Fruit fly (Drosophila melanogaster) whole organism, prepupa: ENCODE data around the gene CG13989.

Source experiments
- Blimp-1 ChIP-seq: fragments of 200-800 bp; sonication (Bioruptor generic); optimal IDR thresholded peaks from 3 replicates; lab custom pipeline; 2017; ENCODE audit warnings: missing biosample characterization, missing genetic modification characterization, mild to moderate bottlenecking, moderate library complexity, missing genetic modification reagents
- CG10631 ChIP-seq: fragments of 200-800 bp; sonication (Bioruptor generic); optimal IDR thresholded peaks from 2 replicates; lab custom pipeline; 2016; ENCODE audit warnings: missing biosample characterization, missing genetic modification characterization
- CG11294 ChIP-seq: fragments of 200-800 bp; sonication (Bioruptor generic); IDR thresholded peaks from 2 replicates; pipeline ENCODE4 v1.3.6; 2022; ENCODE audit warnings: missing biosample characterization, missing genetic modification characterization
- CG11762 ChIP-seq: fragments of 200-800 bp; sonication (Bioruptor generic); optimal IDR thresholded peaks from 3 replicates; lab custom pipeline; 2016; ENCODE audit warnings: missing biosample characterization, missing genetic modification characterization; ENCODE audit not compliant: insufficient read depth
- CG11902 ChIP-seq: fragments of 200-800 bp; sonication (Bioruptor generic); optimal IDR thresholded peaks from 3 replicates; lab custom pipeline; 2016; ENCODE audit warnings: missing biosample characterization, missing genetic modification characterization
- CG16779 ChIP-seq: fragments of 200-800 bp; sonication (Bioruptor generic); optimal IDR thresholded peaks from 3 replicates; lab custom pipeline; 2017; ENCODE audit warnings: missing biosample characterization, mild to moderate bottlenecking, missing genetic modification characterization
- CG3032 ChIP-seq: fragments of 200-800 bp; optimal IDR thresholded peaks from 2 replicates; lab custom pipeline; 2019; ENCODE audit warnings: missing biosample characterization, mild to moderate bottlenecking, missing genetic modification characterization, moderate library complexity
- CG31627 ChIP-seq: fragments of 200-800 bp; sonication (Bioruptor generic); optimal IDR thresholded peaks from 3 replicates; lab custom pipeline; 2016; ENCODE audit warnings: missing biosample characterization, missing genetic modification characterization
- CG32006 ChIP-seq: fragments of 200-800 bp; sonication (Bioruptor generic); optimal IDR thresholded peaks from 3 replicates; lab custom pipeline; 2017; ENCODE audit warnings: missing biosample characterization, mild to moderate bottlenecking, missing genetic modification characterization
- CG34406 ChIP-seq: fragments of 200-800 bp; sonication (Bioruptor generic); optimal IDR thresholded peaks from 3 replicates; lab custom pipeline; 2016; ENCODE audit warnings: missing biosample characterization, missing genetic modification characterization
- CG3919 ChIP-seq: fragments of 200-800 bp; sonication (Bioruptor generic); optimal IDR thresholded peaks from 3 replicates; lab custom pipeline; 2016; ENCODE audit warnings: missing biosample characterization, missing genetic modification characterization
- CG4318 ChIP-seq: fragments of 200-800 bp; sonication (Bioruptor generic); optimal IDR thresholded peaks from 3 replicates; lab custom pipeline; 2017; ENCODE audit warnings: missing biosample characterization, mild to moderate bottlenecking, missing genetic modification characterization
- CG6163 ChIP-seq: fragments of 200-800 bp; sonication (Bioruptor generic); IDR thresholded peaks from 3 replicates; pipeline ENCODE4 v1.3.6; 2022; ENCODE audit warnings: missing biosample characterization, missing genetic modification characterization
- CG6276 ChIP-seq: fragments of 200-800 bp; sonication (Bioruptor generic); optimal IDR thresholded peaks from 2 replicates; lab custom pipeline; 2017; ENCODE audit warnings: missing biosample characterization, mild to moderate bottlenecking, missing genetic modification characterization
- CG6792 ChIP-seq: fragments of 200-800 bp; sonication (Bioruptor generic); optimal IDR thresholded peaks from 3 replicates; lab custom pipeline; 2016; ENCODE audit warnings: missing biosample characterization, missing genetic modification characterization
- CG6808 ChIP-seq: fragments of 200-800 bp; sonication (Bioruptor generic); optimal IDR thresholded peaks from 3 replicates; lab custom pipeline; 2017; ENCODE audit warnings: missing biosample characterization, missing genetic modification characterization, mild to moderate bottlenecking, moderate library complexity, missing genetic modification reagents
- CG7368 ChIP-seq: fragments of 200-800 bp; sonication (Bioruptor generic); optimal IDR thresholded peaks from 3 replicates; lab custom pipeline; 2016; ENCODE audit warnings: missing biosample characterization, missing genetic modification characterization
- CG8119 ChIP-seq: fragments of 200-800 bp; sonication (Bioruptor generic); IDR thresholded peaks from 3 replicates; pipeline ENCODE4 v1.3.6; 2022; ENCODE audit warnings: missing biosample characterization, missing genetic modification characterization
- CG8319 ChIP-seq: fragments of 200-800 bp; sonication (Bioruptor generic); optimal IDR thresholded peaks from 3 replicates; lab custom pipeline; 2016; ENCODE audit warnings: missing biosample characterization, missing genetic modification characterization
- Eip78C ChIP-seq: fragments of 200-800 bp; sonication (Bioruptor generic); peaks from one replicate; lab custom pipeline; 2016; ENCODE audit warnings: missing biosample characterization, missing genetic modification characterization
- Ets21C ChIP-seq: fragments of 200-800 bp; sonication (Bioruptor generic); optimal IDR thresholded peaks from 3 replicates; lab custom pipeline; 2016; ENCODE audit warnings: missing biosample characterization, missing genetic modification characterization
- Gug ChIP-seq: fragments of 200-800 bp; sonication (Bioruptor generic); IDR thresholded peaks from 2 replicates; pipeline ENCODE4 v1.3.6; 2022; ENCODE audit warnings: missing biosample characterization, missing genetic modification characterization
- Hr38 ChIP-seq: sonication (Bioruptor generic); optimal IDR thresholded peaks from 2 replicates; lab custom pipeline; 2016; ENCODE audit warnings: missing biosample characterization, missing genetic modification characterization
- Hr4 ChIP-seq: fragments of 200-800 bp; sonication (Bioruptor generic); optimal IDR thresholded peaks from 3 replicates; lab custom pipeline; 2016; ENCODE audit warnings: missing biosample characterization, missing genetic modification characterization
- Lpt ChIP-seq: fragments of 200-800 bp; sonication (Bioruptor generic); optimal IDR thresholded peaks from 3 replicates; lab custom pipeline; 2016; ENCODE audit warnings: missing biosample characterization, missing genetic modification characterization
- Met ChIP-seq: fragments of 200-800 bp; sonication (Bioruptor generic); optimal IDR thresholded peaks from 3 replicates; lab custom pipeline; 2016; ENCODE audit warnings: missing biosample characterization, missing genetic modification characterization
- Smox ChIP-seq: fragments of 200-800 bp; sonication (Bioruptor generic); optimal IDR thresholded peaks from 3 replicates; lab custom pipeline; 2016; ENCODE audit warnings: missing biosample characterization, missing genetic modification characterization
- Sox102F ChIP-seq: fragments of 200-800 bp; sonication (Bioruptor generic); optimal IDR thresholded peaks from 2 replicates; lab custom pipeline; 2016; ENCODE audit warnings: missing biosample characterization, mild to moderate bottlenecking, missing genetic modification characterization
- Sox15 ChIP-seq: fragments of 200-800 bp; sonication (Bioruptor generic); optimal IDR thresholded peaks from 3 replicates; lab custom pipeline; 2016; ENCODE audit warnings: missing biosample characterization, missing genetic modification characterization
- achi ChIP-seq: fragments of 200-800 bp; sonication (Bioruptor generic); optimal IDR thresholded peaks from 3 replicates; lab custom pipeline; 2016; ENCODE audit warnings: missing biosample characterization, missing genetic modification characterization
- acj6 ChIP-seq: fragments of 200-800 bp; sonication (Bioruptor generic); optimal IDR thresholded peaks from 3 replicates; lab custom pipeline; 2016; ENCODE audit warnings: missing biosample characterization, missing genetic modification characterization
- cyc ChIP-seq: fragments of 200-800 bp; sonication (Bioruptor generic); optimal IDR thresholded peaks from 3 replicates; lab custom pipeline; 2016; ENCODE audit warnings: missing biosample characterization, missing genetic modification characterization
- dac ChIP-seq: fragments of 200-800 bp; sonication (Bioruptor generic); optimal IDR thresholded peaks from 2 replicates; lab custom pipeline; 2017; ENCODE audit warnings: missing biosample characterization, mild to moderate bottlenecking, missing genetic modification characterization
- dsx ChIP-seq: fragments of 200-800 bp; optimal IDR thresholded peaks from 3 replicates; lab custom pipeline; 2019; ENCODE audit warnings: missing biosample characterization, mild to moderate bottlenecking, missing genetic modification characterization, moderate library complexity; ENCODE audit not compliant: poor library complexity, severe bottlenecking
- eg ChIP-seq: fragments of 200-800 bp; sonication (Bioruptor generic); IDR thresholded peaks from 3 replicates; pipeline ENCODE4 v1.3.6; 2022; ENCODE audit warnings: missing biosample characterization, missing genetic modification characterization
- esn ChIP-seq: fragments of 200-800 bp; sonication (Bioruptor generic); optimal IDR thresholded peaks from 2 replicates; lab custom pipeline; 2016; ENCODE audit warnings: missing biosample characterization, mild to moderate bottlenecking, missing genetic modification characterization, moderate library complexity
- fd59A ChIP-seq: fragments of 200-800 bp; sonication (Bioruptor generic); optimal IDR thresholded peaks from 2 replicates; lab custom pipeline; 2017; ENCODE audit warnings: missing biosample characterization, mild to moderate bottlenecking, missing genetic modification characterization, missing genetic modification reagents
- fd85E ChIP-seq: fragments of 200-800 bp; sonication (Bioruptor generic); optimal IDR thresholded peaks from 3 replicates; lab custom pipeline; 2016; ENCODE audit warnings: missing biosample characterization, missing genetic modification characterization
- fkh ChIP-seq: fragments of 200-800 bp; sonication (Bioruptor generic); optimal IDR thresholded peaks from 3 replicates; lab custom pipeline; 2017; ENCODE audit warnings: missing biosample characterization, mild to moderate bottlenecking, missing genetic modification characterization, moderate library complexity
- lz ChIP-seq: fragments of 200-800 bp; sonication (Bioruptor generic); optimal IDR thresholded peaks from 3 replicates; lab custom pipeline; 2016; ENCODE audit warnings: missing biosample characterization, missing genetic modification characterization
- net ChIP-seq: fragments of 200-800 bp; sonication (Bioruptor generic); optimal IDR thresholded peaks from 3 replicates; lab custom pipeline; 2016; ENCODE audit warnings: missing biosample characterization, missing genetic modification characterization
- pdm3 ChIP-seq: fragments of 200-800 bp; sonication (Bioruptor generic); optimal IDR thresholded peaks from 3 replicates; lab custom pipeline; 2016; ENCODE audit warnings: missing biosample characterization, missing genetic modification characterization
- salr ChIP-seq, 2 experiments: fragments of 200-800 bp; sonication (Bioruptor generic); optimal IDR thresholded peaks; 3 replicates each; lab custom pipeline; 2016 to 2018; ENCODE audit warnings: missing biosample characterization in 2 of 2, missing genetic modification characterization in 2 of 2, mild to moderate bottlenecking in 1 of 2
- spab ChIP-seq: fragments of 200-800 bp; sonication (Bioruptor generic); optimal IDR thresholded peaks from 2 replicates; lab custom pipeline; 2017; ENCODE audit warnings: missing biosample characterization, mild to moderate bottlenecking, missing genetic modification characterization, missing genetic modification reagents
- ss ChIP-seq, 2 experiments: fragments of 200-800 bp; sonication (Bioruptor generic); optimal IDR thresholded peaks; 2 replicates in 1 of 2; 3 replicates in 1 of 2; lab custom pipeline; 2017 to 2018; ENCODE audit warnings: mild to moderate bottlenecking in 2 of 2, missing biosample characterization in 2 of 2, missing genetic modification characterization in 2 of 2, moderate library complexity in 1 of 2
- svp ChIP-seq: fragments of 200-800 bp; sonication (Bioruptor generic); peaks from one replicate; lab custom pipeline; 2016; ENCODE audit warnings: missing biosample characterization, missing genetic modification characterization
- topi ChIP-seq: fragments of 200-800 bp; sonication (Bioruptor generic); optimal IDR thresholded peaks from 3 replicates; lab custom pipeline; 2016; ENCODE audit warnings: missing biosample characterization, missing genetic modification characterization
- vri ChIP-seq: fragments of 200-800 bp; sonication (Bioruptor generic); optimal IDR thresholded peaks from 3 replicates; lab custom pipeline; 2016; ENCODE audit warnings: missing biosample characterization, mild to moderate bottlenecking, missing genetic modification characterization

The CG13989 gene

dm6 chr2L:6155041-6155440, 5.2 kb upstream of the CG13989 start, which contains the start of gene CG31639:
CG31639 (minus strand) TSS chr2L:6155141.
- no peak for TF ChIP-seq acj6 (GFP tag; lab: Kevin White, UChicago)
- TF ChIP-seq CG11902 (GFP tag; lab: Kevin White, UChicago): no peak
- TF ChIP-seq CG34406 (GFP tag; lab: Kevin White, UChicago): no peak
- no peak for TF ChIP-seq CG4318 (GFP tag; lab: Kevin White, UChicago)
- no peak for TF ChIP-seq CG7368 (GFP tag; lab: Kevin White, UChicago)
- no peak for TF ChIP-seq cyc (GFP tag; lab: Kevin White, UChicago)
- TF ChIP-seq fkh (GFP tag; lab: Kevin White, UChicago): no peak
- no peak for TF ChIP-seq esn (GFP tag; lab: Kevin White, UChicago)
- TF ChIP-seq CG11762: no peak
- TF ChIP-seq CG11294 (GFP tag; lab: Robert Waterston, UW): no peak
- TF ChIP-seq dac (GFP tag; lab: Kevin White, UChicago): no peak
- TF ChIP-seq topi (GFP tag; lab: Kevin White, UChicago): no peak

dm6 chr2L:6165686-6166085, 5.5 kb downstream of the CG13989 start:
- peak; percentile 40 to 64 for TF ChIP-seq salr (GFP tag; optimal IDR thresholded peaks at IDR 0.05; lab: Kevin White, UChicago)
- TF ChIP-seq Sox102F: peak; percentile 77
- TF ChIP-seq CG8319 (GFP tag; lab: Kevin White, UChicago): peak; percentile 53
- TF ChIP-seq achi: peak; percentile 61
- TF ChIP-seq Lpt (GFP tag; lab: Kevin White, UChicago): peak; percentile 35
- TF ChIP-seq CG6808 (GFP tag; lab: Kevin White, UChicago): peak; percentile 48
- peak; percentile 78 for TF ChIP-seq Met (GFP tag; lab: Kevin White, UChicago)
- no peak for TF ChIP-seq CG6276 (GFP tag; lab: Kevin White, UChicago)
- peak; percentile 66 for TF ChIP-seq spab (GFP tag; lab: Kevin White, UChicago)
- TF ChIP-seq cyc (GFP tag; lab: Kevin White, UChicago): peak; percentile 76
- peak; percentile 6 for TF ChIP-seq Blimp-1 (GFP tag; lab: Kevin White, UChicago)
- no peak for TF ChIP-seq Gug (GFP tag; lab: Robert Waterston, UW)
- peak; percentile 68 for TF ChIP-seq Smox (GFP tag; lab: Kevin White, UChicago)
- peak; percentile 76 for TF ChIP-seq CG31627 (GFP tag; lab: Kevin White, UChicago)
- TF ChIP-seq CG7368 (GFP tag; lab: Kevin White, UChicago): peak; percentile 57
- TF ChIP-seq CG3919 (GFP tag; lab: Kevin White, UChicago): peak; percentile 75
- peak; percentile 77 for TF ChIP-seq lz (GFP tag; lab: Kevin White, UChicago)
- TF ChIP-seq Hr38: no peak
- peak; percentile 49 for TF ChIP-seq net (GFP tag; lab: Kevin White, UChicago)
- TF ChIP-seq Ets21C (GFP tag; lab: Kevin White, UChicago): peak; percentile 60
- TF ChIP-seq esn (GFP tag; lab: Kevin White, UChicago): peak; percentile 80
- peak; percentile 83 for TF ChIP-seq CG6792 (GFP tag; lab: Kevin White, UChicago)
- peak; percentile 90 for TF ChIP-seq svp (GFP tag; lab: Kevin White, UChicago)
- TF ChIP-seq fd85E (GFP tag; lab: Kevin White, UChicago): no peak
- no peak for TF ChIP-seq CG11294 (GFP tag; lab: Robert Waterston, UW)
- TF ChIP-seq eg: no peak
- peak; percentile 3 for TF ChIP-seq CG16779 (tag; lab: Kevin White, UChicago)
- TF ChIP-seq fd59A (GFP tag; lab: Kevin White, UChicago): peak; percentile 70
- peak; percentile 74 for TF ChIP-seq CG11902 (GFP tag; lab: Kevin White, UChicago)
- TF ChIP-seq CG6163 (GFP tag; lab: Robert Waterston, UW): peak; percentile 67; the same call in 2 of the 3 replicates
- peak; percentile 85 for TF ChIP-seq topi (GFP tag; lab: Kevin White, UChicago)
- TF ChIP-seq ss (GFP tag; optimal IDR thresholded peaks at IDR 0.05; lab: Kevin White, UChicago): peak; percentile 52 to 69
- no peak for TF ChIP-seq CG8119
- no peak for TF ChIP-seq CG32006
- TF ChIP-seq dac (GFP tag; lab: Kevin White, UChicago): no peak
- peak; percentile 65 for TF ChIP-seq vri (GFP tag; lab: Kevin White, UChicago)
- TF ChIP-seq CG3032 (tag; lab: Kevin White, UChicago): peak; percentile 75
- TF ChIP-seq CG11762: peak; percentile 9
- peak; percentile 73 for TF ChIP-seq CG10631 (GFP tag; lab: Kevin White, UChicago)
- TF ChIP-seq Sox15 (GFP tag; lab: Kevin White, UChicago): peak; percentile 68
- peak; percentile 69 for TF ChIP-seq pdm3 (GFP tag; lab: Kevin White, UChicago)
- no peak for TF ChIP-seq Hr4
- TF ChIP-seq CG4318 (GFP tag; lab: Kevin White, UChicago): no peak
- peak; percentile 52 for TF ChIP-seq dsx (GFP tag; lab: Kevin White, UChicago)
- TF ChIP-seq Eip78C (GFP tag; lab: Kevin White, UChicago): peak; percentile 97
